Fruit fly (Drosophila melanogaster) whole organism, embryonic: ENCODE data around the gene tomb.

ENCODE experiments used
- CG14860 ChIP-seq: fragments of 200-800 bp; sonication (Bioruptor generic); IDR thresholded peaks from 3 replicates; pipeline ENCODE4 v1.3.6; 2022; ENCODE audit warnings: missing biosample characterization, missing genetic modification characterization; ENCODE audit not compliant: partially characterized antibody
- CG15479 ChIP-seq: fragments of 200-800 bp; sonication (Bioruptor generic); optimal IDR thresholded peaks from 3 replicates; lab custom pipeline; 2019; ENCODE audit warnings: missing biosample characterization, mild to moderate bottlenecking, missing genetic modification characterization, moderate library complexity
- CG15514 ChIP-seq: fragments of 200-800 bp; sonication (Bioruptor generic); optimal IDR thresholded peaks from 3 replicates; lab custom pipeline; 2017; ENCODE audit warnings: missing biosample characterization, missing genetic modification characterization, mild to moderate bottlenecking, moderate library complexity, missing genetic modification reagents
- CG2712 ChIP-seq: fragments of 200-800 bp; optimal IDR thresholded peaks from 3 replicates; lab custom pipeline; 2019; ENCODE audit warnings: missing biosample characterization, mild to moderate bottlenecking, missing genetic modification characterization, moderate library complexity
- CG31441 ChIP-seq: fragments of 200-800 bp; sonication (Bioruptor generic); IDR thresholded peaks from 2 replicates; pipeline ENCODE4 v1.3.6; 2022; ENCODE audit warnings: missing biosample characterization, missing genetic modification characterization
- CG3847 ChIP-seq: fragments of 200-800 bp; sonication (Bioruptor generic); IDR thresholded peaks from 2 replicates; pipeline ENCODE4 v1.3.6; 2022; ENCODE audit warnings: missing biosample characterization, missing genetic modification characterization
- CG3995 ChIP-seq: fragments of 200-800 bp; sonication (Bioruptor generic); optimal IDR thresholded peaks from 3 replicates; lab custom pipeline; 2016; ENCODE audit warnings: missing biosample characterization, missing genetic modification characterization
- CG43689 ChIP-seq: fragments of 200-800 bp; sonication (Bioruptor generic); IDR thresholded peaks from 2 replicates; pipeline ENCODE4 v1.3.6; 2022; ENCODE audit warnings: missing biosample characterization, missing genetic modification characterization
- CG4404 ChIP-seq: fragments of 200-800 bp; sonication (Bioruptor generic); IDR thresholded peaks from 2 replicates; pipeline ENCODE4 v1.3.6; 2022; ENCODE audit warnings: missing biosample characterization, missing genetic modification characterization
- CG4617 ChIP-seq: fragments of 200-800 bp; sonication (Bioruptor generic); optimal IDR thresholded peaks from 3 replicates; lab custom pipeline; 2016; ENCODE audit warnings: missing biosample characterization, missing genetic modification characterization, borderline replicate concordance
- CG9797 ChIP-seq: fragments of 200-800 bp; sonication (Bioruptor generic); optimal IDR thresholded peaks from 3 replicates; lab custom pipeline; 2018; ENCODE audit warnings: missing biosample characterization, mild to moderate bottlenecking, missing genetic modification characterization
- Dp ChIP-seq: fragments of 200-800 bp; sonication (Bioruptor generic); optimal IDR thresholded peaks from 2 replicates; lab custom pipeline; 2018; ENCODE audit warnings: missing biosample characterization, mild to moderate bottlenecking, missing genetic modification characterization, moderate library complexity
- E2f2 ChIP-seq: fragments of 200-800 bp; sonication (Bioruptor generic); IDR thresholded peaks from 2 replicates; pipeline ENCODE4 v1.3.6; 2022; ENCODE audit warnings: missing biosample characterization, missing genetic modification characterization
- Ets65A ChIP-seq: fragments of 200-800 bp; sonication (Bioruptor generic); peaks from one replicate; lab custom pipeline; 2016; ENCODE audit warnings: missing biosample characterization, missing genetic modification characterization
- Fer3 ChIP-seq: fragments of 200-800 bp; sonication (Bioruptor generic); optimal IDR thresholded peaks from 2 replicates; lab custom pipeline; 2018; ENCODE audit warnings: missing biosample characterization, mild to moderate bottlenecking, missing genetic modification characterization, moderate library complexity
- Lhr ChIP-seq: fragments of 200-800 bp; sonication (Bioruptor generic); optimal IDR thresholded peaks from 3 replicates; lab custom pipeline; 2017; ENCODE audit warnings: mild to moderate bottlenecking, missing biosample characterization, missing genetic modification reagents, missing genetic modification characterization
- MESR4 ChIP-seq: fragments of 200-800 bp; sonication (Bioruptor generic); optimal IDR thresholded peaks from 2 replicates; lab custom pipeline; 2018; ENCODE audit warnings: missing biosample characterization, mild to moderate bottlenecking, missing genetic modification characterization, moderate library complexity
- Max ChIP-seq: fragments of 200-800 bp; sonication (Bioruptor generic); optimal IDR thresholded peaks from 2 replicates; lab custom pipeline; 2016; ENCODE audit warnings: missing biosample characterization, mild to moderate bottlenecking, missing genetic modification characterization
- Med ChIP-seq: fragments of 200-800 bp; sonication (Bioruptor generic); peaks from one replicate; lab custom pipeline; 2016; ENCODE audit warnings: missing biosample characterization, missing genetic modification characterization, mild to moderate bottlenecking, inconsistent platforms, moderate library complexity
- Pdp1 ChIP-seq, 2 experiments: fragments of 200-800 bp; sonication (Bioruptor generic); optimal IDR thresholded peaks; 3 replicates each; lab custom pipeline; 2016; ENCODE audit warnings: missing biosample characterization in 2 of 2, missing genetic modification characterization in 2 of 2, mild to moderate bottlenecking in 1 of 2, moderate library complexity in 1 of 2
- Sox102F ChIP-seq: fragments of 200-800 bp; sonication (Bioruptor generic); optimal IDR thresholded peaks from 2 replicates; lab custom pipeline; 2018; ENCODE audit warnings: missing biosample characterization, mild to moderate bottlenecking, missing genetic modification characterization, moderate library complexity
- Spps ChIP-seq: fragments of 200-800 bp; sonication (Bioruptor generic); optimal IDR thresholded peaks from 2 replicates; lab custom pipeline; 2018; ENCODE audit warnings: missing biosample characterization, mild to moderate bottlenecking, missing genetic modification characterization
- bbx ChIP-seq: fragments of 200-800 bp; sonication (Bioruptor generic); IDR thresholded peaks from 2 replicates; pipeline ENCODE4 v1.3.6; 2022; ENCODE audit warnings: missing biosample characterization, missing genetic modification characterization; ENCODE audit not compliant: partially characterized antibody
- crp ChIP-seq, 2 experiments: fragments of 200-800 bp; sonication (Bioruptor generic); optimal IDR thresholded peaks; 2 replicates in 1 of 2; 3 replicates in 1 of 2; lab custom pipeline; 2017; ENCODE audit warnings: missing biosample characterization in 2 of 2, missing genetic modification characterization in 2 of 2, mild to moderate bottlenecking in 1 of 2, moderate library complexity in 1 of 2
- disco-r ChIP-seq: fragments of 200-800 bp; sonication (Bioruptor generic); optimal IDR thresholded peaks from 2 replicates; lab custom pipeline; 2016; ENCODE audit warnings: missing biosample characterization, missing genetic modification characterization
- dm ChIP-seq: fragments of 200-800 bp; sonication (Bioruptor generic); optimal IDR thresholded peaks from 3 replicates; lab custom pipeline; 2016; ENCODE audit warnings: missing biosample characterization, missing genetic modification characterization
- ewg ChIP-seq: fragments of 200-800 bp; sonication (Bioruptor generic); optimal IDR thresholded peaks from 3 replicates; lab custom pipeline; 2017; ENCODE audit warnings: mild to moderate bottlenecking, missing biosample characterization, missing genetic modification reagents, missing genetic modification characterization
- gcm ChIP-seq: fragments of 200-800 bp; sonication (Bioruptor generic); optimal IDR thresholded peaks from 2 replicates; lab custom pipeline; 2019; ENCODE audit warnings: missing biosample characterization, mild to moderate bottlenecking, missing genetic modification characterization, moderate library complexity
- gfzf ChIP-seq: fragments of 200-800 bp; sonication (Bioruptor generic); optimal IDR thresholded peaks from 2 replicates; lab custom pipeline; 2016; ENCODE audit warnings: missing biosample characterization, mild to moderate bottlenecking, missing genetic modification characterization, moderate library complexity
- h ChIP-seq: fragments of >200 bp; optimal IDR thresholded peaks from 2 replicates; lab custom pipeline; 2017
- mam ChIP-seq: fragments of 200-800 bp; sonication (Bioruptor generic); optimal IDR thresholded peaks from 3 replicates; lab custom pipeline; 2016; ENCODE audit warnings: missing biosample characterization, missing genetic modification characterization
- nom ChIP-seq: fragments of 200-800 bp; sonication (Bioruptor generic); optimal IDR thresholded peaks from 2 replicates; lab custom pipeline; 2017; ENCODE audit warnings: missing biosample characterization, missing genetic modification characterization, mild to moderate bottlenecking, moderate library complexity, missing genetic modification reagents
- rib ChIP-seq: fragments of 200-800 bp; sonication (Bioruptor generic); IDR thresholded peaks from 2 replicates; pipeline ENCODE4 v1.3.6; 2022; ENCODE audit warnings: missing biosample characterization, missing genetic modification characterization
- row ChIP-seq: fragments of 200-800 bp; sonication (Bioruptor generic); IDR thresholded peaks from 3 replicates; pipeline ENCODE4 v1.3.6; 2022; ENCODE audit warnings: missing biosample characterization, missing genetic modification characterization
- run ChIP-seq: fragments of 200-800 bp; sonication (Bioruptor generic); optimal IDR thresholded peaks from 3 replicates; lab custom pipeline; 2018; ENCODE audit warnings: missing biosample characterization, mild to moderate bottlenecking, missing genetic modification characterization
- sim ChIP-seq: fragments of 200-800 bp; sonication (Bioruptor generic); IDR thresholded peaks from 2 replicates; pipeline ENCODE4 v1.3.6; 2022; ENCODE audit warnings: missing biosample characterization, missing genetic modification characterization
- slp2 ChIP-seq: fragments of 200-800 bp; sonication (Bioruptor generic); optimal IDR thresholded peaks from 2 replicates; lab custom pipeline; 2016; ENCODE audit warnings: missing biosample characterization, missing genetic modification characterization
- sna ChIP-seq: fragments of 200-800 bp; sonication (Bioruptor generic); IDR thresholded peaks from 2 replicates; pipeline ENCODE4 v1.3.6; 2022; ENCODE audit warnings: missing biosample characterization, missing genetic modification characterization; ENCODE audit not compliant: partially characterized antibody
- sqz ChIP-seq: fragments of 200-800 bp; sonication (Bioruptor generic); optimal IDR thresholded peaks from 3 replicates; lab custom pipeline; 2018; ENCODE audit warnings: missing biosample characterization, mild to moderate bottlenecking, missing genetic modification characterization
- tna ChIP-seq: fragments of 200-800 bp; sonication (Bioruptor generic); IDR thresholded peaks from 2 replicates; pipeline ENCODE4 v1.3.6; 2022; ENCODE audit warnings: missing biosample characterization, missing genetic modification characterization; ENCODE audit not compliant: partially characterized antibody
- twi ChIP-seq: fragments of 200-800 bp; optimal IDR thresholded peaks from 2 replicates; lab custom pipeline; 2019; ENCODE audit warnings: missing biosample characterization, mild to moderate bottlenecking, missing genetic modification characterization, moderate library complexity
- wek ChIP-seq: fragments of 200-800 bp; sonication (Bioruptor generic); optimal IDR thresholded peaks from 3 replicates; lab custom pipeline; 2018; ENCODE audit warnings: missing biosample characterization, mild to moderate bottlenecking, missing genetic modification characterization, moderate library complexity
- zen ChIP-seq: fragments of 200-800 bp; sonication (Bioruptor generic); optimal IDR thresholded peaks from 3 replicates; lab custom pipeline; 2018; ENCODE audit warnings: missing biosample characterization, mild to moderate bottlenecking, missing genetic modification characterization, moderate library complexity

tomb gene

dm6 chr2L:5541935-5542685 lies 5.6 kb upstream of the tomb start, which contains the start of the genes Hel25E and Lam (continued):
- TF ChIP-seq sim (GFP tag; lab: Robert Waterston, UW) (no peak), CG3847 (peak; percentile 69), Lhr (GFP tag; lab: Kevin White, UChicago) (peak; percentile 55), CG2712 (tag; lab: Kevin White, UChicago) (peak; percentile 55), CG43689 (GFP tag; lab: Robert Waterston, UW) (no peak), CG14860 (GFP tag; lab: Robert Waterston, UW) (peak; percentile 66; the same call in 1 of the 3 replicates), sna (peak; percentile 93), CG31441 (GFP tag; lab: Robert Waterston, UW) (no peak), gfzf (GFP tag; lab: Kevin White, UChicago) (peak; percentile 94), CG4617 (GFP tag; lab: Kevin White, UChicago) (peak; percentile 19), dm (GFP tag; lab: Kevin White, UChicago) (peak; percentile 16), Max (no peak), Spps (tag; lab: Kevin White, UChicago) (peak; percentile 18), CG9797 (GFP tag; lab: Kevin White, UChicago) (peak; percentile 98), bbx (GFP tag; lab: Robert Waterston, UW) (peak; percentile 69)

DNA sequence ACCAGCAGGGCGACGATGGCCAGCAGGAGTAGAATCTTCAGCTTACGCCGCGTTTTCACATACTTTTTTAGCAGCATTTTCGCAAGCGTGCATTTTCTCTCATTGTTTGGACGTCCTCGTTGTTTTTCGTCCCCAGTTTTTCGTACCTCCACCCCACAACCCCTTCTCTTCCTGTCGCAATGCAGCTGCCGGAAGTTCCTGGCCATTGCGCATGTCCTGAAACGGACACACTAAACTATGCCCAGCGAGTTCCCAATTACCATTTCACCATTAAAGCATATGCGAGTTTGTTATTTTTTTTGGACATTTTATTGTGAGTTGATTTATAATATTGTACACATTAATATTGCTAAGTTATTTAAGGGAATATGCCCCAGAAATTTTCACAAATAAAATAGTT lies 2.5 kb upstream of the tomb start, which contains the start of gene CG14015:
Gene CG14015, minus strand, starts transcription at position 163 of the 400 bp plus-strand sequence.
- TF ChIP-seq CG15514 (GFP tag; lab: Kevin White, UChicago) (peak; percentile 29), wek (GFP tag; lab: Kevin White, UChicago) (no peak), tna (GFP tag; lab: Robert Waterston, UW) (no peak), row (GFP tag; lab: Robert Waterston, UW) (peak; percentile 52; the same call in 2 of the 3 replicates), Fer3 (tag; lab: Kevin White, UChicago) (no peak), run (tag; lab: Kevin White, UChicago) (no peak), slp2 (no peak), Med (GFP tag; lab: Kevin White, UChicago) (peak; percentile 65), ewg (peak; percentile 92), Ets65A (GFP tag; lab: Kevin White, UChicago) (peak; percentile 73)

DNA sequence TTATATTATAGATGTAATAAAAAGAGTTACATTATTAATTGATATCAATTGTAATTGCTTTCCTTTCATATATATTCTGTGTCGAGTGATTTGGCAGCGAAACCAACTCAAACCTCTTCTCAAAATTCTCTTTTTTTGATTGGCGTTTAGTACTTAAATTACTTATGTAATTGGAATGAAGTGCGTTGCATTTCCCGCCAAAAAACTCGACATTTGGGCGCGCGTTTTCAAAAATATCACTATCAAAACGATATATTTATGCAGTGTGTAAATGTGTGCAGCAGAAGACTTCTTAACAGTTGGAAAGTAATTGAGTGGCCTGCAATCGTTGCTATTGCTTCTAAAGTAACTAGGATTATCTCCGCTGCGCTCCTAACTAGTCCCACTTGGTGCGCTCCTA lies 505 bp upstream of the tomb start:
- TF ChIP-seq disco-r (GFP tag; lab: Kevin White, UChicago) (no peak), Sox102F (GFP tag; lab: Kevin White, UChicago) (no peak), sqz (GFP tag; lab: Kevin White, UChicago) (no peak), CG15479 (GFP tag; lab: Kevin White, UChicago) (no peak), MESR4 (GFP tag; lab: Kevin White, UChicago) (no peak), rib (no peak), Dp (GFP tag; lab: Kevin White, UChicago) (peak; percentile 48), Pdp1 (GFP tag; optimal IDR thresholded peaks at IDR 0.05; lab: Kevin White, UChicago) (peak in 1 of 2 experiments; percentile 85), CG4404 (no peak), nom (GFP tag; lab: Kevin White, UChicago) (no peak), gcm (GFP tag; lab: Kevin White, UChicago) (no peak), h (lab: Kevin White, UChicago) (no peak), crp (GFP tag; optimal IDR thresholded peaks at IDR 0.05; lab: Kevin White, UChicago) (no peak), mam (GFP tag; lab: Kevin White, UChicago) (no peak), E2f2 (GFP tag; lab: Robert Waterston, UW) (peak; percentile 54), CG3995 (no peak), twi (no peak), zen (tag; lab: Kevin White, UChicago) (no peak)
- TF ChIP-seq, all 482 proteins: peak for 3
